Comparison of ENCODE assay signal across 5 worm cellular contexts in genomic region chrII:8732339-8733100, ce11.
TF ChIP-seq lines count a peak whose summit lies in the region.

rol-6 (plus strand) TSS chrII:8733050.

TF ChIP-seq in whole organism, L1 larva, 84 proteins besides CTCF, POLR2A, EP300 and RAD21:
- TF ChIP-seq blmp-1 (tag; optimal IDR thresholded peaks at IDR 0.05; lab: Kevin White, UChicago) (peak; percentile 50), Y116A8C.19 (tag; optimal IDR thresholded peaks at IDR 0.05; lab: Kevin White, UChicago; ENCODE audit: borderline replicate concordance) (no peak)

TF ChIP-seq in whole organism, L2 larva, 48 proteins besides CTCF, POLR2A, EP300 and RAD21:
- TF ChIP-seq nhr-21 (tag; optimal IDR thresholded peaks at IDR 0.05; lab: Kevin White, UChicago) (peak; percentile 10), C34F6.9 (tag; optimal IDR thresholded peaks at IDR 0.05; lab: Kevin White, UChicago) (no peak)

TF ChIP-seq in whole organism, L3 larva, 47 proteins besides CTCF, POLR2A, EP300 and RAD21:
- TF ChIP-seq snpc-4 (tag; optimal IDR thresholded peaks at IDR 0.05; lab: Kevin White, UChicago), result no peak
- peak; percentile 68 for TF ChIP-seq nhr-43 (tag; optimal IDR thresholded peaks at IDR 0.05; lab: Kevin White, UChicago; ENCODE audit: poor library complexity, severe bottlenecking)

TF ChIP-seq in whole organism, L4 larva, 104 proteins besides CTCF, POLR2A, EP300 and RAD21:
- TF ChIP-seq hlh-11 (tag; optimal IDR thresholded peaks at IDR 0.05; lab: Kevin White, UChicago) (peak; percentile 17), nhr-10 (tag; optimal IDR thresholded peaks at IDR 0.05; lab: Kevin White, UChicago) (no peak), nhr-28 (tag; optimal IDR thresholded peaks at IDR 0.05; lab: Kevin White, UChicago) (peak; percentile 30), nhr-6 (tag; optimal IDR thresholded peaks at IDR 0.05; lab: Kevin White, UChicago) (no peak), unc-62 (GFP tag; optimal IDR thresholded peaks at IDR 0.05 in 1 of 2; lab: Kevin White, UChicago) (no peak), unc-62 (tag; optimal IDR thresholded peaks at IDR 0.05; lab: Kevin White, UChicago) (no peak), aha-1 (tag; lab: Kevin White, UChicago) (peak; percentile 85)

TF ChIP-seq in whole organism, mixed stage, embryonic, 35 proteins besides CTCF, POLR2A, EP300 and RAD21:
- TF ChIP-seq pha-4 (tag; optimal IDR thresholded peaks at IDR 0.05; lab: Kevin White, UChicago) (peak; percentile 96), M03D4.4 (tag; optimal IDR thresholded peaks at IDR 0.05; lab: Kevin White, UChicago) (no peak)

Comparison
In these comparisons a context has a peak if more than half of its experiments do, and no peak if none do; other contexts are left out.
1. Of the 29 proteins assayed by ChIP-seq in both whole organism, L4 larva and whole organism, L1 larva: peak only in whole organism, L4 larva: aha-1 and nhr-28; only in whole organism, L1 larva: none; in both: none; in neither: 27.